In the genomic region with DNA sequence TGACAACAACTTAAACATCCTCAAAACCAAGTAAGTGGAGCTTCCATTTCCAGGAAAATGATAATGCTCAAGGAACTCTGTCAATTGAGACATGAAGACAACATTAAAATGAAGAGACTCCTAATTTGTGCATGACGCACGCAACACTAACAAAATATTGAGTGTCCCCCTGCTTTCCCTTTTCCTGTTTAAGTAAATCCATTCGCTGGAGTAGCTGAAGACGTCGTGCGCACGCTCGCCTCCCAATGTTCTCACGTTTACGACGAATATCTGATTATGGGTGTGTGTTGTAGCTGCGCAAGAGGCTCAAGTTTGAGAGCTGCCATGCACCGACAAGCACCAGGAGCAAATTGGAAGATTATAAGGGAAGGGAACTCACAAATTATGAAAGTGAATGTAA, we compare ENCODE assay signal across 8 worm cellular contexts.
TF ChIP-seq lines count a peak whose summit lies in the region.

No protein-coding gene starts in this region.

TF ChIP-seq in whole organism, L1 larva, 84 proteins besides CTCF, POLR2A, EP300 and RAD21 (continues in another document):
- TF ChIP-seq nhr-71 (tag; optimal IDR thresholded peaks at IDR 0.05; lab: Kevin White, UChicago) (peak; percentile 55), nhr-19 (GFP tag; conservative IDR thresholded peaks at IDR 0.05; lab: Robert Waterston, UW) (no peak), fkh-8 (tag; optimal IDR thresholded peaks at IDR 0.05; lab: Kevin White, UChicago) (peak; percentile 18), sup-37 (GFP tag; optimal IDR thresholded peaks at IDR 0.05; lab: Kevin White, UChicago) (no peak), nhr-28 (tag; optimal IDR thresholded peaks at IDR 0.05; lab: Kevin White, UChicago) (no peak), ztf-4 (tag; optimal IDR thresholded peaks at IDR 0.05; lab: Kevin White, UChicago) (peak; percentile 21), nhr-20 (tag; optimal IDR thresholded peaks at IDR 0.05; lab: Kevin White, UChicago) (no peak), lin-14 (GFP tag; optimal IDR thresholded peaks at IDR 0.05; lab: Kevin White, UChicago) (peak; percentile 76), pax-3 (tag; optimal IDR thresholded peaks at IDR 0.05; lab: Kevin White, UChicago) (peak; percentile 28), ama-1 (optimal IDR thresholded peaks at IDR 0.05; lab: Kevin White, UChicago) (no peak), ceh-63 (GFP tag; optimal IDR thresholded peaks at IDR 0.05; lab: Kevin White, UChicago) (no peak)

TF ChIP-seq in whole organism, L2 larva, 48 proteins besides CTCF, POLR2A, EP300 and RAD21 (continues in another document):
- TF ChIP-seq R02D3.7 (tag; optimal IDR thresholded peaks at IDR 0.05; lab: Kevin White, UChicago) (no peak), sma-3 (GFP tag; optimal IDR thresholded peaks at IDR 0.05; lab: Kevin White, UChicago) (no peak), lin-13 (GFP tag; optimal IDR thresholded peaks at IDR 0.05; lab: Kevin White, UChicago) (no peak), sem-4 (tag; optimal IDR thresholded peaks at IDR 0.05; lab: Kevin White, UChicago) (no peak), C34F6.9 (tag; optimal IDR thresholded peaks at IDR 0.05; lab: Kevin White, UChicago) (peak; percentile 20), ztf-4 (tag; optimal IDR thresholded peaks at IDR 0.05; lab: Kevin White, UChicago) (no peak), ceh-82 (tag; optimal IDR thresholded peaks at IDR 0.05; lab: Kevin White, UChicago) (no peak), peb-1 (tag; optimal IDR thresholded peaks at IDR 0.05; lab: Kevin White, UChicago) (no peak), elt-1 (tag; optimal IDR thresholded peaks at IDR 0.05; lab: Kevin White, UChicago) (no peak), nhr-237 (tag; optimal IDR thresholded peaks at IDR 0.05; lab: Kevin White, UChicago) (no peak), crh-2 (tag; optimal IDR thresholded peaks at IDR 0.05; lab: Kevin White, UChicago) (no peak)

TF ChIP-seq in whole organism, L3 larva, 47 proteins besides CTCF, POLR2A, EP300 and RAD21:
- no peak for TF ChIP-seq lin-15B (tag; optimal IDR thresholded peaks at IDR 0.05; lab: Kevin White, UChicago)
- peak; percentile 45 for TF ChIP-seq lin-39 (tag; optimal IDR thresholded peaks at IDR 0.05; lab: Kevin White, UChicago)
- peak; percentile 37 for TF ChIP-seq nfya-1 (tag; optimal IDR thresholded peaks at IDR 0.05; lab: Kevin White, UChicago; ENCODE audit: insufficient read depth)
- TF ChIP-seq fkh-10 (GFP tag; optimal IDR thresholded peaks at IDR 0.05; lab: Kevin White, UChicago) = peak; percentile 77

TF ChIP-seq in whole organism, L4 larva, 104 proteins besides CTCF, POLR2A, EP300 and RAD21 (continues in another document):
- peak; percentile 17 for TF ChIP-seq hlh-11 (tag; optimal IDR thresholded peaks at IDR 0.05; lab: Kevin White, UChicago)
- TF ChIP-seq hif-1 (tag; optimal IDR thresholded peaks at IDR 0.05; lab: Kevin White, UChicago) = peak in 1 of 2 experiments; percentile 9
- no peak for TF ChIP-seq php-3 (GFP tag; IDR thresholded peaks at IDR 0.05; lab: Robert Waterston, UW)
- TF ChIP-seq daf-19 (GFP tag; conservative IDR thresholded peaks at IDR 0.05; lab: Robert Waterston, UW) = 0 out of 2 replicates have a peak, but pooled peaks have one; percentile 10
- no peak for TF ChIP-seq zip-2 (tag; optimal IDR thresholded peaks at IDR 0.05; lab: Kevin White, UChicago)
- TF ChIP-seq pha-4 (GFP tag; IDR thresholded peaks at IDR 0.05; lab: Robert Waterston, UW) = no peak
- no peak for TF ChIP-seq pha-4 (tag; optimal IDR thresholded peaks at IDR 0.05; lab: Kevin White, UChicago)
- TF ChIP-seq aha-1 (tag; lab: Kevin White, UChicago) = peak; percentile 80
- peak; percentile 79 for TF ChIP-seq fkh-10 (GFP tag; optimal IDR thresholded peaks at IDR 0.05; lab: Kevin White, UChicago)
- TF ChIP-seq ces-1 (GFP tag; optimal IDR thresholded peaks at IDR 0.05; lab: Kevin White, UChicago) = peak; percentile 70
- no peak for TF ChIP-seq daf-8 (GFP tag; IDR thresholded peaks at IDR 0.05; lab: Robert Waterston, UW)
- TF ChIP-seq daf-12 (tag; optimal IDR thresholded peaks at IDR 0.05; lab: Kevin White, UChicago) = no peak
- no peak for TF ChIP-seq dmd-6 (GFP tag; IDR thresholded peaks at IDR 0.05; lab: Robert Waterston, UW)

TF ChIP-seq in whole organism, late embryonic, 69 proteins besides CTCF, POLR2A, EP300 and RAD21:
- TF ChIP-seq ceh-31 (tag; optimal IDR thresholded peaks at IDR 0.05; lab: Kevin White, UChicago) = peak; percentile 26
- TF ChIP-seq dve-1 (tag; optimal IDR thresholded peaks at IDR 0.05; lab: Kevin White, UChicago) = no peak
- peak; percentile 97 for TF ChIP-seq unc-42 (tag; optimal IDR thresholded peaks at IDR 0.05; lab: Kevin White, UChicago)

TF ChIP-seq in whole organism, midembryonic, 9 proteins besides CTCF, POLR2A, EP300 and RAD21:
- TF ChIP-seq med-1 (GFP tag; optimal IDR thresholded peaks at IDR 0.05; lab: Kevin White, UChicago; ENCODE audit: insufficient read depth) = no peak
- TF ChIP-seq cog-1 (tag; optimal IDR thresholded peaks at IDR 0.05; lab: Kevin White, UChicago) = peak; percentile 2
TF ChIP-seq in whole organism, midembryonic: peak in this region for 1.

TF ChIP-seq in whole organism, mixed stage, embryonic, 35 proteins besides CTCF, POLR2A, EP300 and RAD21:
- TF ChIP-seq ces-1 (GFP tag; optimal IDR thresholded peaks at IDR 0.05; lab: Kevin White, UChicago) = peak; percentile 92
- TF ChIP-seq pha-4 (tag; optimal IDR thresholded peaks at IDR 0.05; lab: Kevin White, UChicago) = no peak
- no peak for TF ChIP-seq ceh-83 (GFP tag; optimal IDR thresholded peaks at IDR 0.05; lab: Kevin White, UChicago)

TF ChIP-seq in whole organism, young adult, 124 proteins besides CTCF, POLR2A, EP300 and RAD21:
- TF ChIP-seq attf-3 (GFP tag; conservative IDR thresholded peaks at IDR 0.05; lab: Robert Waterston, UW) = no peak
- TF ChIP-seq unc-62 (GFP tag; optimal IDR thresholded peaks at IDR 0.05; lab: Kevin White, UChicago) = no peak
- TF ChIP-seq pbrm-1 (GFP tag; IDR thresholded peaks at IDR 0.05; lab: Robert Waterston, UW) = 0 out of 2 replicates have a peak, but pooled peaks have one; percentile 7
- no peak for TF ChIP-seq sea-2 (GFP tag; IDR thresholded peaks at IDR 0.05; lab: Robert Waterston, UW)
- peak; percentile 68 for TF ChIP-seq chd-7 (tag; optimal IDR thresholded peaks at IDR 0.05; lab: Kevin White, UChicago)
- TF ChIP-seq ZK185.1 (tag; optimal IDR thresholded peaks at IDR 0.05; lab: Kevin White, UChicago; ENCODE audit: poor library complexity, severe bottlenecking) = no peak
- TF ChIP-seq nhr-27 (tag; optimal IDR thresholded peaks at IDR 0.05; lab: Kevin White, UChicago) = no peak
- no peak for TF ChIP-seq ceh-79 (tag; optimal IDR thresholded peaks at IDR 0.05; lab: Kevin White, UChicago)
- TF ChIP-seq zim-3 (tag; optimal IDR thresholded peaks at IDR 0.05; lab: Kevin White, UChicago) = no peak
- 0 out of 2 replicates have a peak, but pooled peaks have one; percentile 17 for TF ChIP-seq K11D2.4 (GFP tag; IDR thresholded peaks at IDR 0.05; lab: Robert Waterston, UW)
- no peak for TF ChIP-seq ceh-91 (GFP tag; IDR thresholded peaks at IDR 0.05; lab: Robert Waterston, UW)
- no peak for TF ChIP-seq nhr-80 (tag; optimal IDR thresholded peaks at IDR 0.05; lab: Kevin White, UChicago)
- no peak for TF ChIP-seq unc-130 (GFP tag; optimal IDR thresholded peaks at IDR 0.05; lab: Kevin White, UChicago)
- no peak for TF ChIP-seq T26A5.8 (tag; optimal IDR thresholded peaks at IDR 0.05; lab: Kevin White, UChicago)
- peak; percentile 1 for TF ChIP-seq lin-40 (tag; optimal IDR thresholded peaks at IDR 0.05; lab: Kevin White, UChicago)
- TF ChIP-seq ceh-58 (GFP tag; IDR thresholded peaks at IDR 0.05; lab: Robert Waterston, UW) = no peak
- no peak for TF ChIP-seq snpc-4 (GFP tag; optimal IDR thresholded peaks at IDR 0.05; lab: Kevin White, UChicago)
- TF ChIP-seq snpc-4 (tag; optimal IDR thresholded peaks at IDR 0.05; lab: Kevin White, UChicago) = no peak
- TF ChIP-seq attf-6 (GFP tag; IDR thresholded peaks at IDR 0.05; lab: Robert Waterston, UW) = no peak
- no peak for TF ChIP-seq die-1 (tag; optimal IDR thresholded peaks at IDR 0.05; lab: Kevin White, UChicago)
- peak; percentile 18 for TF ChIP-seq ceh-27 (GFP tag; optimal IDR thresholded peaks at IDR 0.05; lab: Kevin White, UChicago)
- 0 out of 2 replicates have a peak, but pooled peaks have one; percentile 9 for TF ChIP-seq dox-1 (GFP tag; IDR thresholded peaks at IDR 0.05; lab: Robert Waterston, UW)
- no peak for TF ChIP-seq tlf-1 (GFP tag; optimal IDR thresholded peaks at IDR 0.05; lab: Kevin White, UChicago)
- no peak for TF ChIP-seq snpc-3.4 (tag; optimal IDR thresholded peaks at IDR 0.05; lab: Kevin White, UChicago)
- 0 out of 2 replicates have a peak, but pooled peaks have one; percentile 22 for TF ChIP-seq mcd-1 (GFP tag; IDR thresholded peaks at IDR 0.05; lab: Robert Waterston, UW)
- no peak for TF ChIP-seq dpl-1 (GFP tag; optimal IDR thresholded peaks at IDR 0.05; lab: Kevin White, UChicago)
- no peak for TF ChIP-seq gei-17 (GFP tag; optimal IDR thresholded peaks at IDR 0.05; lab: Kevin White, UChicago)
- TF ChIP-seq ztf-6 (GFP tag; IDR thresholded peaks at IDR 0.05; lab: Robert Waterston, UW) = no peak
- no peak for TF ChIP-seq K12H6.12 (tag; optimal IDR thresholded peaks at IDR 0.05; lab: Kevin White, UChicago)
- TF ChIP-seq nfyb-1 (GFP tag; IDR thresholded peaks at IDR 0.05; lab: Robert Waterston, UW) = 0 out of 2 replicates have a peak, but pooled peaks have one; percentile 21
- TF ChIP-seq madf-3 (GFP tag; IDR thresholded peaks at IDR 0.05; lab: Robert Waterston, UW) = 0 out of 2 replicates have a peak, but pooled peaks have one; percentile 66
- TF ChIP-seq F52B5.7 (tag; optimal IDR thresholded peaks at IDR 0.05; lab: Kevin White, UChicago) = peak; percentile 24
- TF ChIP-seq T07F8.4 (tag; optimal IDR thresholded peaks at IDR 0.05; lab: Kevin White, UChicago) = no peak
